Worm (Caenorhabditis elegans): ENCODE results near the gene dyf-4.

ce11 chrV:12538984-12539852 is 13.7 kb upstream of the dyf-4 start:
- TF ChIP-seq hlh-17 (GFP tag; optimal IDR thresholded peaks at IDR 0.05; ENCODE audit: borderline replicate concordance) (no peak), ama-1 (optimal IDR thresholded peaks at IDR 0.05) (no peak), elt-2 (tag; optimal IDR thresholded peaks at IDR 0.05) (no peak), aly-2 (tag; optimal IDR thresholded peaks at IDR 0.05) (no peak)
